Worm (Caenorhabditis elegans): Measurements from ENCODE around the gene dmsr-10.

- TF ChIP-seq ceh-63 (GFP tag; optimal IDR thresholded peaks at IDR 0.05) (no peak), ztf-4 (tag; optimal IDR thresholded peaks at IDR 0.05) (no peak), egl-13 (tag; optimal IDR thresholded peaks at IDR 0.05) (no peak), nhr-237 (tag; optimal IDR thresholded peaks at IDR 0.05) (no peak), zip-4 (GFP tag; optimal IDR thresholded peaks at IDR 0.05) (no peak), nhr-90 (tag; optimal IDR thresholded peaks at IDR 0.05; ENCODE audit: poor library complexity) (no peak), elt-3 (tag; optimal IDR thresholded peaks at IDR 0.05) (no peak), pqm-1 (tag; optimal IDR thresholded peaks at IDR 0.05) (no peak), aly-2 (tag; optimal IDR thresholded peaks at IDR 0.05) (no peak), lin-39 (tag; optimal IDR thresholded peaks at IDR 0.05) (no peak), unc-62 (GFP tag; optimal IDR thresholded peaks at IDR 0.05) (no peak), pax-3 (tag; optimal IDR thresholded peaks at IDR 0.05) (no peak), elt-2 (tag; optimal IDR thresholded peaks at IDR 0.05) (no peak)
Measured at ce11 chrV:6803992-6804391, 2.2 kb upstream of the dmsr-10 start, which contains the start of gene dmsr-11.
